Worm (Caenorhabditis elegans): ENCODE data around the gene B0303.14.

The B0303.14 gene

ce11 chrIII:8689143-8689542, 26.8 kb downstream of the B0303.14 start (continued):
- peak; percentile 92 for TF ChIP-seq madf-6 (GFP tag; IDR thresholded peaks at IDR 0.05)
- TF ChIP-seq somi-1 (GFP tag; optimal IDR thresholded peaks at IDR 0.05): no peak
- no peak for TF ChIP-seq nhr-90 (tag; optimal IDR thresholded peaks at IDR 0.05)
- no peak for TF ChIP-seq let-526 (GFP tag; IDR thresholded peaks at IDR 0.05)
- TF ChIP-seq cebp-1 (GFP tag; IDR thresholded peaks at IDR 0.05): no peak
- no peak for TF ChIP-seq cebp-1 (tag; optimal IDR thresholded peaks at IDR 0.05)
- TF ChIP-seq gei-17 (GFP tag; optimal IDR thresholded peaks at IDR 0.05): no peak
- no peak for TF ChIP-seq egrh-3 (GFP tag; IDR thresholded peaks at IDR 0.05)
- TF ChIP-seq nfyb-1 (GFP tag; IDR thresholded peaks at IDR 0.05): no peak
- no peak for TF ChIP-seq Y53F4B.3 (GFP tag; IDR thresholded peaks at IDR 0.05)
- TF ChIP-seq cebp-2 (GFP tag; IDR thresholded peaks at IDR 0.05): no peak
- no peak for TF ChIP-seq ztf-26 (tag; optimal IDR thresholded peaks at IDR 0.05)
- TF ChIP-seq F33H1.4 (GFP tag; IDR thresholded peaks at IDR 0.05): peak; percentile 87
- no peak for TF ChIP-seq B0035.1 (tag; optimal IDR thresholded peaks at IDR 0.05)
- TF ChIP-seq madf-10 (tag; optimal IDR thresholded peaks at IDR 0.05): no peak
- TF ChIP-seq F52B5.7 (tag; optimal IDR thresholded peaks at IDR 0.05): no peak
- no peak for TF ChIP-seq K11D2.4 (GFP tag; IDR thresholded peaks at IDR 0.05)
- TF ChIP-seq bed-2 (GFP tag; IDR thresholded peaks at IDR 0.05): no peak
- no peak for TF ChIP-seq F10E7.11 (tag; optimal IDR thresholded peaks at IDR 0.05)
- no peak for TF ChIP-seq nhr-27 (tag; optimal IDR thresholded peaks at IDR 0.05)
- no peak for TF ChIP-seq lin-35 (GFP tag; optimal IDR thresholded peaks at IDR 0.05)
- TF ChIP-seq snpc-4 (GFP tag; optimal IDR thresholded peaks at IDR 0.05): peak; percentile 16
- TF ChIP-seq snpc-4 (tag; optimal IDR thresholded peaks at IDR 0.05): peak in 1 of 4 experiments; percentile 1
- TF ChIP-seq fkh-3 (tag; optimal IDR thresholded peaks at IDR 0.05): no peak
- TF ChIP-seq ceh-27 (GFP tag; optimal IDR thresholded peaks at IDR 0.05): no peak
- TF ChIP-seq F57A8.1 (GFP tag; optimal IDR thresholded peaks at IDR 0.05): no peak
- TF ChIP-seq hmg-20 (GFP tag; IDR thresholded peaks at IDR 0.05): no peak
- no peak for TF ChIP-seq him-1 (tag; optimal IDR thresholded peaks at IDR 0.05)
- no peak for TF ChIP-seq ama-1 (optimal IDR thresholded peaks at IDR 0.05)
- no peak for TF ChIP-seq ama-1 (GFP tag; optimal IDR thresholded peaks at IDR 0.05)
- TF ChIP-seq madf-8 (GFP tag; conservative IDR thresholded peaks at IDR 0.05): peak; percentile 82
- no peak for TF ChIP-seq ceh-100 (GFP tag; IDR thresholded peaks at IDR 0.05)
- TF ChIP-seq D2030.7 (GFP tag; IDR thresholded peaks at IDR 0.05): peak; percentile 52; the same call in 1 of the 2 replicates
- no peak for TF ChIP-seq ets-4 (GFP tag; optimal IDR thresholded peaks at IDR 0.05)
- peak; percentile 78 for TF ChIP-seq efl-1 (GFP tag; optimal IDR thresholded peaks at IDR 0.05)
- TF ChIP-seq unc-62 (GFP tag; optimal IDR thresholded peaks at IDR 0.05): no peak
- no peak for TF ChIP-seq ceh-79 (tag; optimal IDR thresholded peaks at IDR 0.05)
- TF ChIP-seq zfh-2 (GFP tag; conservative IDR thresholded peaks at IDR 0.05): no peak
- no peak for TF ChIP-seq dpff-1 (tag; optimal IDR thresholded peaks at IDR 0.05)
- TF ChIP-seq madf-3 (GFP tag; IDR thresholded peaks at IDR 0.05): no peak
- no peak for TF ChIP-seq snpc-1.1 (tag; optimal IDR thresholded peaks at IDR 0.05; ENCODE audit: insufficient read depth)
- no peak for TF ChIP-seq let-607 (tag; optimal IDR thresholded peaks at IDR 0.05)
- no peak for TF ChIP-seq egl-18 (GFP tag; IDR thresholded peaks at IDR 0.05)
- TF ChIP-seq K12H6.12 (tag; optimal IDR thresholded peaks at IDR 0.05): no peak
- TF ChIP-seq tbp1 (GFP tag; optimal IDR thresholded peaks at IDR 0.05): no peak
- TF ChIP-seq snpc-3.4 (tag; optimal IDR thresholded peaks at IDR 0.05): no peak
- no peak for TF ChIP-seq rec-8 (tag; optimal IDR thresholded peaks at IDR 0.05)
- no peak for TF ChIP-seq tlf-1 (GFP tag; optimal IDR thresholded peaks at IDR 0.05)
- 0 out of 2 replicates have a peak, but pooled peaks have one; percentile 13 for TF ChIP-seq rcor-1 (GFP tag; IDR thresholded peaks at IDR 0.05)
- TF ChIP-seq hlh-26 (GFP tag; conservative IDR thresholded peaks at IDR 0.05): no peak
